Fruit fly (Drosophila melanogaster) whole organism, wandering third instar larva: ENCODE results near the gene pie.

ENCODE experiments used
- Abd-B ChIP-seq: fragments of >200 bp; optimal IDR thresholded peaks from 2 replicates; lab custom pipeline; 2017; ENCODE audit warnings: missing biosample characterization, missing genetic modification characterization
- CG32264 ChIP-seq: fragments of 200-800 bp; sonication (Bioruptor generic); optimal IDR thresholded peaks from 2 replicates; lab custom pipeline; 2016; ENCODE audit warnings: missing biosample characterization, missing genetic modification characterization
- CrebA ChIP-seq: fragments of 200-800 bp; sonication (Bioruptor generic); optimal IDR thresholded peaks from 2 replicates; lab custom pipeline; 2016; ENCODE audit warnings: missing biosample characterization, mild to moderate bottlenecking, missing genetic modification characterization, borderline replicate concordance
- Dfd ChIP-seq: fragments of >200 bp; optimal IDR thresholded peaks from 2 replicates; lab custom pipeline; 2017; ENCODE audit warnings: missing biosample characterization, missing genetic modification characterization
- Hnf4 ChIP-seq: fragments of 200-800 bp; sonication (Bioruptor generic); optimal IDR thresholded peaks from 2 replicates; lab custom pipeline; 2016; ENCODE audit warnings: missing biosample characterization, mild to moderate bottlenecking, missing genetic modification characterization
- Hr78 ChIP-seq: fragments of >200 bp; optimal IDR thresholded peaks from 2 replicates; lab custom pipeline; 2017; ENCODE audit warnings: missing biosample characterization, missing genetic modification characterization
- Hr83 ChIP-seq: fragments of 200-300 bp; sonication (Bioruptor generic); optimal IDR thresholded peaks from 2 replicates; lab custom pipeline; 2016; ENCODE audit warnings: missing biosample characterization, mild to moderate bottlenecking, missing genetic modification characterization, moderate library complexity; ENCODE audit not compliant: poor library complexity, severe bottlenecking
- Jra ChIP-seq: sonication (Bioruptor generic); optimal IDR thresholded peaks from 2 replicates; lab custom pipeline; 2016; ENCODE audit warnings: missing biosample characterization, missing genetic modification characterization
- Mio ChIP-seq: sonication (Bioruptor generic); optimal IDR thresholded peaks from 2 replicates; lab custom pipeline; 2016; ENCODE audit warnings: missing biosample characterization, missing genetic modification characterization
- Myc ChIP-seq: fragments of >200 bp; optimal IDR thresholded peaks from 2 replicates; lab custom pipeline; 2017
- N ChIP-seq: fragments of >200 bp; optimal IDR thresholded peaks from 2 replicates; lab custom pipeline; 2018; ENCODE audit warnings: missing biosample characterization, missing external identifiers, missing genetic modification characterization
- OdsH ChIP-seq: fragments of 200-800 bp; sonication (Bioruptor generic); optimal IDR thresholded peaks from 2 replicates; lab custom pipeline; 2016; ENCODE audit warnings: missing biosample characterization, mild to moderate bottlenecking, missing genetic modification characterization
- Rel ChIP-seq, 2 experiments: fragments of 200-800 bp; sonication (Bioruptor generic) in 1 of 2; optimal IDR thresholded peaks; 2 replicates in 1 of 2; 3 replicates in 1 of 2; lab custom pipeline; 2016 to 2019; ENCODE audit warnings: mild to moderate bottlenecking in 2 of 2, missing biosample characterization in 2 of 2, missing genetic modification characterization in 2 of 2, moderate library complexity in 1 of 2
- Sp1 ChIP-seq: fragments of 200-800 bp; sonication (Bioruptor generic); optimal IDR thresholded peaks from 3 replicates; lab custom pipeline; 2019; ENCODE audit warnings: missing biosample characterization, mild to moderate bottlenecking, missing genetic modification characterization, moderate library complexity
- br ChIP-seq: fragments of 200-800 bp; sonication (Bioruptor generic); optimal IDR thresholded peaks from 2 replicates; lab custom pipeline; 2016; ENCODE audit warnings: missing biosample characterization, missing genetic modification characterization
- brk ChIP-seq: fragments of 200-800 bp; sonication (Bioruptor generic); optimal IDR thresholded peaks from 2 replicates; lab custom pipeline; 2016; ENCODE audit warnings: missing biosample characterization, mild to moderate bottlenecking, missing genetic modification characterization
- dl ChIP-seq, 2 experiments: fragments of 175-275, 200-275 bp in 1 of 2; fragments of 200-275 bp in 1 of 2; sonication (Bioruptor generic); optimal IDR thresholded peaks; lab custom pipeline; 2018; ENCODE audit warnings: mild to moderate bottlenecking in 2 of 2, missing biosample characterization in 2 of 2, missing genetic modification characterization in 2 of 2, moderate library complexity in 2 of 2; ENCODE audit not compliant: partially characterized antibody in 2 of 2, insufficient read depth in 1 of 2
- dmrt93B ChIP-seq: fragments of 200-800 bp; sonication (Bioruptor generic); optimal IDR thresholded peaks from 2 replicates; lab custom pipeline; 2018; ENCODE audit warnings: missing biosample characterization, mild to moderate bottlenecking, missing genetic modification characterization
- dsf ChIP-seq: sonication (Bioruptor generic); optimal IDR thresholded peaks from 2 replicates; lab custom pipeline; 2016; ENCODE audit warnings: missing biosample characterization, missing genetic modification characterization, borderline replicate concordance
- ey ChIP-seq: fragments of 200-800 bp; sonication (Bioruptor generic); optimal IDR thresholded peaks from 2 replicates; lab custom pipeline; 2016; ENCODE audit warnings: missing biosample characterization, missing genetic modification characterization
- fru ChIP-seq: fragments of 200-800 bp; sonication (Bioruptor generic); optimal IDR thresholded peaks from 3 replicates; lab custom pipeline; 2016; ENCODE audit warnings: missing biosample characterization, mild to moderate bottlenecking, missing genetic modification characterization
- jim ChIP-seq: fragments of 175-275, 200-325 bp; sonication (Bioruptor generic); optimal IDR thresholded peaks from 2 replicates; lab custom pipeline; 2016; ENCODE audit warnings: missing biosample characterization, mild to moderate bottlenecking, missing genetic modification characterization
- lola ChIP-seq: fragments of >200 bp; optimal IDR thresholded peaks from 2 replicates; lab custom pipeline; 2017; ENCODE audit warnings: missing biosample characterization, missing genetic modification characterization
- pan ChIP-seq: fragments of >200 bp; optimal IDR thresholded peaks from 2 replicates; lab custom pipeline; 2017
- rgr ChIP-seq: fragments of 200-800 bp; sonication (Bioruptor generic); optimal IDR thresholded peaks from 3 replicates; lab custom pipeline; 2016; ENCODE audit warnings: missing biosample characterization, mild to moderate bottlenecking, missing genetic modification characterization
- sage ChIP-seq: fragments of 200-800 bp; sonication (Bioruptor generic); optimal IDR thresholded peaks from 2 replicates; lab custom pipeline; 2016; ENCODE audit warnings: missing biosample characterization, mild to moderate bottlenecking, missing genetic modification characterization
- sv ChIP-seq: fragments of 200-800 bp; sonication (Bioruptor generic); optimal IDR thresholded peaks from 3 replicates; lab custom pipeline; 2016; ENCODE audit warnings: missing biosample characterization, missing genetic modification characterization
- tai ChIP-seq: sonication (Bioruptor generic); optimal IDR thresholded peaks from 2 replicates; lab custom pipeline; 2016; ENCODE audit warnings: missing biosample characterization, missing genetic modification characterization
- usp ChIP-seq: fragments of >200 bp; optimal IDR thresholded peaks from 2 replicates; lab custom pipeline; 2017; ENCODE audit warnings: missing biosample characterization, missing genetic modification characterization
- woc ChIP-seq: sonication (Bioruptor generic); optimal IDR thresholded peaks from 2 replicates; lab custom pipeline; 2016; ENCODE audit warnings: missing biosample characterization, mild to moderate bottlenecking, missing genetic modification characterization

pie gene

DNA sequence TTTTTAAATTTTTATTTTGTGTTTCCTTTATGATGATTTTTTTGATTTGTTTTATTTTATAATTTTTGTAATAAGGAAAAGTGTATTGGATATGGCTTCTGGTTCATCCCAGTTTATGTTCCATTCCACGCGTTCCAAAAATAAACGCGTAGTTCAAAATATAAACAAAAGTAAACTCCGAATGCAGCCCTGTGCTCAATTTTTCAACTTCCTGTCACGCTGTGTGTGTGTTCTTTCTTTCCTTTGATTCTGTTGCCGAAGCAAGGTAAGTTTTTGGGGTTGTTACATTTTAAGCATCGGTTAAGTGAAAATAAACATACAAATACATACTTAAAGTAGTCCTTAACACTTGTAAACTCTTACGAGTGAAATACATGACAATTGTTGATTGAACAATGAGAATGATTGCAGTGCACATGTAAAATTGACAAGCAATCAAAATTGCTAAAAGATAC, 14.4 kb downstream of the pie start, which contains the start of the genes Ip259 and RpS27A (continued):
- TF ChIP-seq dl (GFP tag; optimal IDR thresholded peaks at IDR 0.05; lab: Kevin White, UChicago; ENCODE audit: insufficient read depth in 1 of 2, partially characterized antibody in 2 of 2) (no peak), Sp1 (GFP tag; lab: Kevin White, UChicago) (peak; percentile 79), Hr78 (no peak), dmrt93B (GFP tag; lab: Kevin White, UChicago) (no peak), jim (GFP tag; lab: Kevin White, UChicago) (no peak), N (GFP tag; lab: Kevin White, UChicago) (peak; percentile 53), br (GFP tag; lab: Kevin White, UChicago) (no peak), usp (GFP tag; lab: Kevin White, UChicago) (no peak), Abd-B (no peak), OdsH (peak; percentile 62), Rel (GFP tag; optimal IDR thresholded peaks at IDR 0.05; lab: Kevin White, UChicago) (no peak), Rel (tag; optimal IDR thresholded peaks at IDR 0.05; lab: Kevin White, UChicago) (no peak)

DNA sequence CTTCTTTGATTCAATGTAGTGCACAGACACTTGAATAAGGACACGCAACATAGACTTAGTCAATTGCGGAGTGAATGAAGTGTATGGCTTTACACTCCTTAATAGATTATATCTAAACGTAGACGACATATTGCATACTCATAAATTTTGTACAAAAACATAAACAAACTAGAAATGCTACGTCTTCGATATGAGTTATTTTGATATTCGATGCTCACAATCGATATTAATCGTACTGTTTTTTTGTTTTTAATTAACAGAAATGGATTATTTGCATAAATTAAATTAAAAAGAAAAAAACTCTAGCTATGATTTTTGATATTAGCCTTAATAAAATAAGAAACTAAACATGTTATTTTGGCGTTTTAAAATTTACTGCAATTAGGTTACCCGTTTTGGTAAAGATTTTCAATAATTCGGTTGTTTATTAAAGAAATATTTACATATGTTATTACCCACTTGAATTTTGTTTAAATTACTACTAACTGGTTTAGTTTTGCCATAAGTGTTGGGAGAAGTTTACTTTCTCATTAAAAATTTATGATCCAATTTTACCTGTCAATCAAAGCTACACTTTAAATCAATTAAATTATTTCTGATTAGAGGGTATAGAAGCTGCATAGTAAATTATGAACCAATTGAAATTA, 17.4 kb downstream of the pie start, which contains the start of the genes CG17768, LSm-4 and Ir31a:
CG17768 (minus strand) TSS at position 196 of the 647 bp plus-strand sequence.
LSm-4 (minus strand) TSS at position 196 of the 647 bp plus-strand sequence.
Ir31a (plus strand) TSS at position 558 of the 647 bp plus-strand sequence.
- TF ChIP-seq woc (GFP tag; lab: Kevin White, UChicago) (peak; percentile 7), Dfd (GFP tag; lab: Kevin White, UChicago) (no peak)

DNA sequence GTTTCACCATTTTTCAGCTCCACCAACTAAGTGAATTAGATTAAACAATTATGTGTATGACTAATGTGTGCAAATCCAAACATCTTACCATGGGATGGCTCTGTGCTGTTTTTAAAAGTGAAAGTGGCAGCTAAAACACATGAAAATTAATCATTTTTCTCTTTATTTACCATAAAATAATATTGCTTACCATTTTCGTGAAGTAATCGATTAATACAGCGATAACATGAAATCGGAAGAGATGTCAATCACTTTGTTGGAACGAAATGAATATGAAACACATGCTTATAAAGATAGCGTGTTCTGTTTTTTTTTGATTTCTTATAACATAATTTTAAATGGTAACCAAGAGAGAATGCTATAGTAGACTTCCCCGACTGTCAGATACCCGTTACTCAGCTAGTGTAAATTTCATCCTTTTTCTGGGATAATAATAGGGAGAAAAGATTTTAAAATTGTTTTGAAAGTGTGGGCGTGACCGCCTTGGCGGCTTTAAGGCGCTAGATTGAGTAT, 18.7 kb downstream of the pie start:
- TF ChIP-seq brk (GFP tag; lab: Kevin White, UChicago) (no peak), sage (no peak), Myc (lab: Kevin White, UChicago) (peak; percentile 7), woc (GFP tag; lab: Kevin White, UChicago) (peak; percentile 40)

- no peak for TF ChIP-seq ey
- TF ChIP-seq dmrt93B (GFP tag; lab: Kevin White, UChicago), result no peak
- peak; percentile 36 for TF ChIP-seq Jra (GFP tag; lab: Kevin White, UChicago)
- peak; percentile 4 for TF ChIP-seq tai (GFP tag; lab: Kevin White, UChicago)
- no peak for TF ChIP-seq br (GFP tag; lab: Kevin White, UChicago)
These were observed 25.5 kb downstream of the pie start for dm6 chr2L:10396877-10397587.

dm6 chr2L:10396488-10396824, 26.1 kb downstream of the pie start, which contains the start of gene Cnot4:
Cnot4 (plus strand) TSS chr2L:10396716.
- peak; percentile 13 for TF ChIP-seq woc (GFP tag; lab: Kevin White, UChicago)
- peak; percentile 53 for TF ChIP-seq Myc (lab: Kevin White, UChicago)
- no peak for TF ChIP-seq jim (GFP tag; lab: Kevin White, UChicago)
- no peak for TF ChIP-seq pan (lab: Kevin White, UChicago)
- TF ChIP-seq Mio, result no peak

- TF ChIP-seq lola (GFP tag; lab: Kevin White, UChicago), result no peak
- no peak for TF ChIP-seq jim (GFP tag; lab: Kevin White, UChicago)
- peak; percentile 6 for TF ChIP-seq woc (GFP tag; lab: Kevin White, UChicago)
- TF ChIP-seq CrebA (GFP tag; lab: Kevin White, UChicago), result no peak
- no peak for TF ChIP-seq Sp1 (GFP tag; lab: Kevin White, UChicago)
- TF ChIP-seq brk (GFP tag; lab: Kevin White, UChicago), result peak; percentile 52
- TF ChIP-seq sage, result peak; percentile 37
- peak; percentile 14 for TF ChIP-seq OdsH
- no peak for TF ChIP-seq dsf (GFP tag; lab: Kevin White, UChicago)
- peak in 1 of 2 experiments; percentile 11 for TF ChIP-seq dl (GFP tag; optimal IDR thresholded peaks at IDR 0.05; lab: Kevin White, UChicago; ENCODE audit: insufficient read depth in 1 of 2, partially characterized antibody in 2 of 2)
- no peak for TF ChIP-seq fru (GFP tag; lab: Kevin White, UChicago)
- TF ChIP-seq Hr83, result no peak
- no peak for TF ChIP-seq CG32264
- TF ChIP-seq dmrt93B (GFP tag; lab: Kevin White, UChicago), result no peak
- peak; percentile 10 for TF ChIP-seq Hnf4
- TF ChIP-seq rgr, result peak; percentile 13
- no peak for TF ChIP-seq sv (GFP tag; lab: Kevin White, UChicago)
- TF ChIP-seq Myc (lab: Kevin White, UChicago), result no peak
- TF ChIP-seq tai (GFP tag; lab: Kevin White, UChicago), result no peak
- no peak for TF ChIP-seq Rel (GFP tag; optimal IDR thresholded peaks at IDR 0.05; lab: Kevin White, UChicago)
- TF ChIP-seq Rel (tag; optimal IDR thresholded peaks at IDR 0.05; lab: Kevin White, UChicago), result no peak
- TF ChIP-seq, all 38 proteins: peak for 7
These were observed 26.7 kb downstream of the pie start, which contains the start of gene Mdh1 for dm6 chr2L:10395642-10396487. Mdh1 (minus strand) TSS chr2L:10396332.
